Fruit fly (Drosophila melanogaster) whole organism, embryonic: ENCODE measurements around the gene Dhpr.

Experiments used
- ATbp ChIP-seq: fragments of 200-800 bp; sonication (Bioruptor generic); optimal IDR thresholded peaks from 2 replicates; lab custom pipeline; 2017; ENCODE audit warnings: missing biosample characterization, mild to moderate bottlenecking, missing genetic modification characterization, missing genetic modification reagents
- Bgb ChIP-seq: fragments of 200-800 bp; sonication (Bioruptor generic); IDR thresholded peaks from 2 replicates; pipeline ENCODE4 v1.3.6; 2022; ENCODE audit warnings: missing biosample characterization, missing genetic modification characterization; ENCODE audit not compliant: partially characterized antibody
- CG10267 ChIP-seq: fragments of 200-800 bp; sonication (Bioruptor generic); optimal IDR thresholded peaks from 2 replicates; lab custom pipeline; 2018; ENCODE audit warnings: missing biosample characterization, mild to moderate bottlenecking, missing genetic modification characterization, moderate library complexity
- CG10366 ChIP-seq: fragments of 200-800 bp; sonication (Bioruptor generic); IDR thresholded peaks from 2 replicates; pipeline ENCODE4 v1.3.6; 2022; ENCODE audit warnings: missing biosample characterization, missing genetic modification characterization
- CG11504 ChIP-seq: fragments of 200-800 bp; sonication (Bioruptor generic); optimal IDR thresholded peaks from 3 replicates; lab custom pipeline; 2019; ENCODE audit warnings: missing biosample characterization, mild to moderate bottlenecking, missing genetic modification characterization, moderate library complexity
- CG12236 ChIP-seq: fragments of 200-800 bp; sonication (Bioruptor generic); optimal IDR thresholded peaks from 2 replicates; lab custom pipeline; 2016; ENCODE audit warnings: missing biosample characterization, missing genetic modification characterization
- CG12744 ChIP-seq: fragments of 200-800 bp; sonication (Bioruptor generic); optimal IDR thresholded peaks from 2 replicates; lab custom pipeline; 2016; ENCODE audit warnings: missing biosample characterization, missing genetic modification characterization
- CG14014 ChIP-seq: fragments of 200-800 bp; sonication (Bioruptor generic); IDR thresholded peaks from 2 replicates; pipeline ENCODE4 v1.3.6; 2022; ENCODE audit warnings: missing biosample characterization, missing genetic modification characterization
- CG14860 ChIP-seq: fragments of 200-800 bp; sonication (Bioruptor generic); IDR thresholded peaks from 3 replicates; pipeline ENCODE4 v1.3.6; 2022; ENCODE audit warnings: missing biosample characterization, missing genetic modification characterization; ENCODE audit not compliant: partially characterized antibody
- CG1603 ChIP-seq: fragments of 200-800 bp; sonication (Bioruptor generic); optimal IDR thresholded peaks from 2 replicates; lab custom pipeline; 2019; ENCODE audit warnings: missing biosample characterization, mild to moderate bottlenecking, missing genetic modification characterization, moderate library complexity
- CG18764 ChIP-seq: fragments of 200-800 bp; sonication (Bioruptor generic); optimal IDR thresholded peaks from 3 replicates; lab custom pipeline; 2016; ENCODE audit warnings: missing biosample characterization, missing genetic modification characterization
- CG2712 ChIP-seq: fragments of 200-800 bp; optimal IDR thresholded peaks from 3 replicates; lab custom pipeline; 2019; ENCODE audit warnings: missing biosample characterization, mild to moderate bottlenecking, missing genetic modification characterization, moderate library complexity
- CG3065 ChIP-seq: fragments of 200-800 bp; sonication (Bioruptor generic); optimal IDR thresholded peaks from 2 replicates; lab custom pipeline; 2016; ENCODE audit warnings: missing biosample characterization, missing genetic modification characterization
- CG3847 ChIP-seq: fragments of 200-800 bp; sonication (Bioruptor generic); IDR thresholded peaks from 2 replicates; pipeline ENCODE4 v1.3.6; 2022; ENCODE audit warnings: missing biosample characterization, missing genetic modification characterization
- CG42726 ChIP-seq: fragments of 200-800 bp; sonication (Bioruptor generic); IDR thresholded peaks from 2 replicates; pipeline ENCODE4 v1.3.6; 2022; ENCODE audit warnings: missing biosample characterization, missing genetic modification characterization; ENCODE audit not compliant: partially characterized antibody
- CG4360 ChIP-seq: fragments of 200-800 bp; sonication (Bioruptor generic); IDR thresholded peaks from 2 replicates; pipeline ENCODE4 v1.3.6; 2022; ENCODE audit warnings: missing biosample characterization, missing genetic modification characterization
- CG6791 ChIP-seq: fragments of 200-800 bp; sonication (Bioruptor generic); IDR thresholded peaks from 3 replicates; pipeline ENCODE4 v1.3.6; 2022; ENCODE audit warnings: missing biosample characterization, missing genetic modification characterization; ENCODE audit not compliant: partially characterized antibody
- CTCF ChIP-seq: fragments of 200-800 bp; sonication (Bioruptor generic); optimal IDR thresholded peaks from 2 replicates; lab custom pipeline; 2017; ENCODE audit warnings: missing biosample characterization, mild to moderate bottlenecking, missing genetic modification characterization, moderate library complexity
- CrebB ChIP-seq: fragments of 200-800 bp; sonication (Bioruptor generic); optimal IDR thresholded peaks from 3 replicates; lab custom pipeline; 2018; ENCODE audit warnings: missing biosample characterization, mild to moderate bottlenecking, missing genetic modification characterization
- Dp ChIP-seq: fragments of 200-800 bp; sonication (Bioruptor generic); optimal IDR thresholded peaks from 2 replicates; lab custom pipeline; 2018; ENCODE audit warnings: missing biosample characterization, mild to moderate bottlenecking, missing genetic modification characterization, moderate library complexity
- ERR ChIP-seq: fragments of 200-800 bp; sonication (Bioruptor generic); optimal IDR thresholded peaks from 2 replicates; lab custom pipeline; 2016; ENCODE audit warnings: missing biosample characterization, missing genetic modification characterization
- MBD-R2 ChIP-seq: fragments of 200-800 bp; sonication (Bioruptor generic); IDR thresholded peaks from 2 replicates; pipeline ENCODE4 v1.3.6; 2022; ENCODE audit warnings: missing biosample characterization, missing genetic modification characterization
- PHDP ChIP-seq: fragments of 200-800 bp; sonication (Bioruptor generic); optimal IDR thresholded peaks from 3 replicates; lab custom pipeline; 2018; ENCODE audit warnings: missing biosample characterization, mild to moderate bottlenecking, missing genetic modification characterization, moderate library complexity
- Pdp1 ChIP-seq, 2 experiments: fragments of 200-800 bp; sonication (Bioruptor generic); optimal IDR thresholded peaks; 3 replicates each; lab custom pipeline; 2016; ENCODE audit warnings: missing biosample characterization in 2 of 2, missing genetic modification characterization in 2 of 2, mild to moderate bottlenecking in 1 of 2, moderate library complexity in 1 of 2
- Poxn ChIP-seq: fragments of 200-800 bp; sonication (Bioruptor generic); IDR thresholded peaks from 2 replicates; pipeline ENCODE4 v1.3.6; 2022; ENCODE audit warnings: missing biosample characterization, missing genetic modification characterization
- Rfx ChIP-seq: fragments of 200-800 bp; sonication (Bioruptor generic); IDR thresholded peaks from 2 replicates; pipeline ENCODE4 v1.3.6; 2022; ENCODE audit warnings: missing biosample characterization, missing genetic modification characterization
- Scr ChIP-seq: fragments of 200-800 bp; sonication (Bioruptor generic); IDR thresholded peaks from 2 replicates; pipeline ENCODE4 v1.3.6; 2022; ENCODE audit warnings: missing biosample characterization, missing genetic modification characterization; ENCODE audit not compliant: partially characterized antibody
- Sox102F ChIP-seq: fragments of 200-800 bp; sonication (Bioruptor generic); optimal IDR thresholded peaks from 2 replicates; lab custom pipeline; 2018; ENCODE audit warnings: missing biosample characterization, mild to moderate bottlenecking, missing genetic modification characterization, moderate library complexity
- Trl ChIP-seq, 3 experiments: fragments of >200 bp in 2 of 3; fragments of 200-800 bp in 1 of 3; sonication (Bioruptor generic) in 1 of 3; optimal IDR thresholded peaks; 2 replicates in 1 of 3; 3 replicates in 2 of 3; lab custom pipeline; 2016 to 2017; ENCODE audit warnings: missing biosample characterization in 1 of 3, missing genetic modification characterization in 1 of 3
- abd-A ChIP-seq: fragments of 200-800 bp; sonication (Bioruptor generic); optimal IDR thresholded peaks from 3 replicates; lab custom pipeline; 2019; ENCODE audit warnings: missing biosample characterization, mild to moderate bottlenecking, missing genetic modification characterization, moderate library complexity
- az2 ChIP-seq: fragments of 200-800 bp; sonication (Bioruptor generic); optimal IDR thresholded peaks from 3 replicates; lab custom pipeline; 2016; ENCODE audit warnings: missing biosample characterization, missing genetic modification characterization
- cad ChIP-seq: fragments of >200 bp; optimal IDR thresholded peaks from 2 replicates; lab custom pipeline; 2017; ENCODE audit warnings: missing biosample characterization, missing genetic modification characterization
- chinmo ChIP-seq: fragments of 200-800 bp; sonication (Bioruptor generic); IDR thresholded peaks from 4 replicates; pipeline ENCODE4 v1.3.6; 2022; ENCODE audit warnings: missing biosample characterization, missing genetic modification characterization; ENCODE audit not compliant: partially characterized antibody
- eve ChIP-seq, 2 experiments: fragments of >200 bp; optimal IDR thresholded peaks; 2 replicates each; lab custom pipeline; 2017; ENCODE audit warnings: missing biosample characterization in 2 of 2, missing genetic modification characterization in 2 of 2
- gce ChIP-seq: fragments of 200-800 bp; sonication (Bioruptor generic); IDR thresholded peaks from 3 replicates; pipeline ENCODE4 v1.3.6; 2022; ENCODE audit warnings: missing biosample characterization, missing genetic modification characterization
- hbn ChIP-seq: fragments of 200-800 bp; sonication (Bioruptor generic); IDR thresholded peaks from 2 replicates; pipeline ENCODE4 v1.3.6; 2022; ENCODE audit warnings: missing biosample characterization, missing genetic modification characterization; ENCODE audit not compliant: partially characterized antibody
- inv ChIP-seq: fragments of 200-800 bp; sonication (Bioruptor generic); IDR thresholded peaks from 2 replicates; pipeline ENCODE4 v1.3.6; 2022; ENCODE audit warnings: missing biosample characterization, missing genetic modification characterization; ENCODE audit not compliant: partially characterized antibody
- nerfin-2 ChIP-seq: fragments of 200-800 bp; sonication (Bioruptor generic); IDR thresholded peaks from 2 replicates; pipeline ENCODE4 v1.3.6; 2022; ENCODE audit warnings: missing biosample characterization, missing genetic modification characterization; ENCODE audit not compliant: partially characterized antibody
- pros ChIP-seq: fragments of 200-800 bp; sonication (Bioruptor generic); optimal IDR thresholded peaks from 3 replicates; lab custom pipeline; 2019; ENCODE audit warnings: missing biosample characterization, mild to moderate bottlenecking, missing genetic modification characterization, moderate library complexity
- ro ChIP-seq: fragments of 200-800 bp; sonication (Bioruptor generic); IDR thresholded peaks from 2 replicates; pipeline ENCODE4 v1.3.6; 2022; ENCODE audit warnings: missing biosample characterization, missing genetic modification characterization
- sima ChIP-seq: fragments of 200-800 bp; sonication (Bioruptor generic); optimal IDR thresholded peaks from 2 replicates; lab custom pipeline; 2016; ENCODE audit warnings: missing biosample characterization, missing genetic modification characterization
- slbo ChIP-seq: fragments of 200-800 bp; sonication (Bioruptor generic); IDR thresholded peaks from 2 replicates; pipeline ENCODE4 v1.3.6; 2022; ENCODE audit warnings: missing biosample characterization, missing genetic modification characterization
- sqz ChIP-seq: fragments of 200-800 bp; sonication (Bioruptor generic); optimal IDR thresholded peaks from 3 replicates; lab custom pipeline; 2018; ENCODE audit warnings: missing biosample characterization, mild to moderate bottlenecking, missing genetic modification characterization
- stc ChIP-seq: fragments of 200-800 bp; sonication (Bioruptor generic); IDR thresholded peaks from 2 replicates; pipeline ENCODE4 v1.3.6; 2022; ENCODE audit warnings: missing biosample characterization, missing genetic modification characterization
- tup ChIP-seq: fragments of 200-800 bp; sonication (Bioruptor generic); optimal IDR thresholded peaks from 2 replicates; lab custom pipeline; 2016; ENCODE audit warnings: missing biosample characterization, mild to moderate bottlenecking, missing genetic modification characterization, moderate library complexity

Gene Dhpr

dm6 chr3L:9135792-9136191, 1.4 kb downstream of the Dhpr start:
- TF ChIP-seq ATbp (GFP tag; lab: Kevin White, UChicago) (no peak), chinmo (GFP tag; lab: Robert Waterston, UW) (0 out of 4 replicates have a peak, but pooled peaks have one; percentile 33), eve (GFP tag; optimal IDR thresholded peaks at IDR 0.05; lab: Kevin White, UChicago) (peak in 1 of 2 experiments; percentile 54), ERR (GFP tag; lab: Kevin White, UChicago) (no peak)

dm6 chr3L:9136976-9137954, 2.9 kb downstream of the Dhpr start, which contains the start of the genes Use1 and nwk:
TSS of gene Use1 (minus strand) at chr3L:9137181.
TSS of gene nwk (plus strand) at chr3L:9137860.
- TF ChIP-seq CG12744 (GFP tag; lab: Kevin White, UChicago), result no peak
- no peak for TF ChIP-seq CG12236 (GFP tag; lab: Kevin White, UChicago)
- no peak for TF ChIP-seq stc (GFP tag; lab: Robert Waterston, UW)
- peak; percentile 55 for TF ChIP-seq abd-A (tag; lab: Kevin White, UChicago)
- peak; percentile 76 for TF ChIP-seq Trl (optimal IDR thresholded peaks at IDR 0.05; lab: Kevin White, UChicago)
- no peak for TF ChIP-seq Trl (GFP tag; optimal IDR thresholded peaks at IDR 0.05; lab: Kevin White, UChicago)
- TF ChIP-seq sqz (GFP tag; lab: Kevin White, UChicago), result peak; percentile 46
- peak; percentile 49; the same call in 1 of the 2 replicates for TF ChIP-seq hbn (GFP tag; lab: Robert Waterston, UW)
- TF ChIP-seq Bgb (GFP tag; lab: Robert Waterston, UW), result peak; percentile 81
- no peak for TF ChIP-seq sima (GFP tag; lab: Kevin White, UChicago)
- TF ChIP-seq Poxn (GFP tag; lab: Robert Waterston, UW), result no peak
- TF ChIP-seq slbo, result no peak
- TF ChIP-seq CG18764 (GFP tag; lab: Kevin White, UChicago), result no peak
- TF ChIP-seq CG1603 (tag; lab: Kevin White, UChicago), result peak; percentile 38
- no peak for TF ChIP-seq Sox102F (GFP tag; lab: Kevin White, UChicago)
- no peak for TF ChIP-seq tup (GFP tag; lab: Kevin White, UChicago)
- peak; percentile 73 for TF ChIP-seq pros
- no peak for TF ChIP-seq CrebB (tag; lab: Kevin White, UChicago)
- TF ChIP-seq Scr (GFP tag; lab: Robert Waterston, UW), result peak; percentile 82
- TF ChIP-seq CG10366 (GFP tag; lab: Robert Waterston, UW), result no peak
- TF ChIP-seq Rfx, result peak; percentile 44
- TF ChIP-seq CG42726 (GFP tag; lab: Robert Waterston, UW), result peak; percentile 19; the same call in 1 of the 2 replicates
- TF ChIP-seq CG3847 (GFP tag; lab: Robert Waterston, UW), result peak; percentile 31; the same call in 1 of the 2 replicates
- peak in 1 of 2 experiments; percentile 25 for TF ChIP-seq Pdp1 (GFP tag; optimal IDR thresholded peaks at IDR 0.05; lab: Kevin White, UChicago)
- peak; percentile 2 for TF ChIP-seq PHDP (tag; lab: Kevin White, UChicago)
- peak; percentile 54 for TF ChIP-seq Dp (GFP tag; lab: Kevin White, UChicago)
- TF ChIP-seq nerfin-2 (GFP tag; lab: Robert Waterston, UW), result peak; percentile 22; the same call in 1 of the 2 replicates
- TF ChIP-seq CTCF (GFP tag; lab: Kevin White, UChicago), result peak; percentile 51
- TF ChIP-seq CG3065 (GFP tag; lab: Kevin White, UChicago), result no peak
- peak; percentile 5; the same call in 1 of the 2 replicates for TF ChIP-seq CG4360
- peak; percentile 27 for TF ChIP-seq CG2712 (tag; lab: Kevin White, UChicago)
- no peak for TF ChIP-seq gce
- TF ChIP-seq CG10267 (tag; lab: Kevin White, UChicago), result peak; percentile 53
- peak; percentile 63 for TF ChIP-seq inv (GFP tag; lab: Robert Waterston, UW)
- peak; percentile 75; the same call in 2 of the 3 replicates for TF ChIP-seq CG6791
- TF ChIP-seq MBD-R2 (GFP tag; lab: Robert Waterston, UW), result peak; percentile 60; the same call in 1 of the 2 replicates
- TF ChIP-seq CG14014 (GFP tag; lab: Robert Waterston, UW), result no peak
- peak; percentile 71 for TF ChIP-seq CG14860 (GFP tag; lab: Robert Waterston, UW)
- peak; percentile 30 for TF ChIP-seq CG11504 (tag; lab: Kevin White, UChicago)
- no peak for TF ChIP-seq az2 (GFP tag; lab: Kevin White, UChicago)
- TF ChIP-seq ro (GFP tag; lab: Robert Waterston, UW), result no peak
- no peak for TF ChIP-seq cad (GFP tag; lab: Kevin White, UChicago)
